Worm (Caenorhabditis elegans) whole organism, midembryonic: ENCODE data around the gene Y62E10A.24.

Source experiments
- T22C8.4 ChIP-seq: fragments of 200-800 bp; sonication (Bioruptor generic); IDR thresholded peaks from 2 replicates; pipeline ENCODE4 v1.3.6; 2022; ENCODE audit warnings: missing genetic modification characterization, missing compliant biosample characterization
- cog-1 ChIP-seq: sonication (generic microtip); optimal IDR thresholded peaks from 2 replicates; lab custom pipeline; 2016; ENCODE audit warnings: missing genetic modification characterization, missing compliant biosample characterization
- flt-1 ChIP-seq: fragments of 200-800 bp; sonication (Bioruptor generic); IDR thresholded peaks from 2 replicates; pipeline ENCODE4 v1.3.6; 2022; ENCODE audit warnings: missing genetic modification characterization, missing compliant biosample characterization
- klf-2 ChIP-seq: fragments of 200-800 bp; sonication (Bioruptor generic); conservative IDR thresholded peaks from 2 replicates; pipeline ENCODE4 v1.3.6; 2022; ENCODE audit warnings: missing genetic modification reagents, missing genetic modification characterization, missing compliant biosample characterization
- med-1 ChIP-seq: sonication (generic microtip); optimal IDR thresholded peaks from 2 replicates; lab custom pipeline; 2017; ENCODE audit warnings: missing genetic modification characterization, mild to moderate bottlenecking, missing compliant biosample characterization, antibody characterized with exemption, missing genetic modification reagents; ENCODE audit not compliant: insufficient read depth
- ref-1 ChIP-seq: fragments of 200-800 bp; sonication (Bioruptor generic); conservative IDR thresholded peaks from 2 replicates; pipeline ENCODE4 v1.3.6; 2022; ENCODE audit warnings: missing genetic modification reagents, missing genetic modification characterization, missing compliant biosample characterization
- tab-1 ChIP-seq: fragments of 200-800 bp; sonication (Bioruptor generic); IDR thresholded peaks from 2 replicates; pipeline ENCODE4 v1.3.6; 2022; ENCODE audit warnings: missing genetic modification characterization, missing compliant biosample characterization
- ztf-23 ChIP-seq: fragments of 200-800 bp; sonication (Bioruptor generic); IDR thresholded peaks from 2 replicates; pipeline ENCODE4 v1.3.6; 2022; ENCODE audit warnings: missing genetic modification reagents, missing genetic modification characterization, missing compliant biosample characterization
- ztf-29 ChIP-seq: fragments of 200-800 bp; sonication (Bioruptor generic); IDR thresholded peaks from 2 replicates; pipeline ENCODE4 v1.3.6; 2022; ENCODE audit warnings: missing genetic modification reagents, missing genetic modification characterization, missing compliant biosample characterization

The Y62E10A.24 gene

DNA sequence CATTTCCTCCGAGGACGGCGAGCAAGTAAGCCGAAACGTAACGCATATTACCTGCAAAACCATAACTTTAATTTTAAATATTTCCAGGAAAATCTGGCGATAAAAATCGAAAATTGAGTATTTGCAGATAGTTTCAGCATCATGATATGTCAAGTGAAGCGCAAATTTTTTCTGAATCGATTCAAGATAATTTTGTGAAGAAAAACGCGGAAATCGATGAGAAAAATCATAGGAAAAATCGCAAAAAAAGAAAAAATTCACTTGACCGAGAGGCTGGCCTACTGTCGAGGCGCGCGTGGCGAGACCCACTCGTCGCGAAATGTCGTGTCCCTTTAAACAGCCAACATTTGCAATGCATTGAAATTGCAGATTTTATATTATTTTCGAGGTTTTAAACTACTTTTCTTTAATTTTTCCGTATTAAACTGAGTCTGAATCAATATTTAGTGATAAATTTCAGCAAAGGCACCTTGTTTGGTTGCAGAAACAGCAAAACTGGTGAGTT, at the start of gene Y62E10A.24, which contains the start of the genes rla-2 and popl-7:
Y62E10A.24 (plus strand) TSS at position 476 of the 505 bp plus-strand sequence.
rla-2 (minus strand) TSS at position 51 of the 505 bp plus-strand sequence.
popl-7 (plus strand) TSS at position 455 of the 505 bp plus-strand sequence.
- TF ChIP-seq tab-1 (GFP tag; lab: Robert Waterston, UW) (no peak), med-1 (GFP tag; lab: Kevin White, UChicago) (no peak), ref-1 (GFP tag; lab: Robert Waterston, UW) (no peak), cog-1 (tag; lab: Kevin White, UChicago) (no peak), T22C8.4 (GFP tag; lab: Robert Waterston, UW) (no peak), klf-2 (GFP tag; lab: Robert Waterston, UW) (no peak), flt-1 (GFP tag; lab: Robert Waterston, UW) (no peak), ztf-29 (GFP tag; lab: Robert Waterston, UW) (no peak), ztf-23 (no peak)

DNA sequence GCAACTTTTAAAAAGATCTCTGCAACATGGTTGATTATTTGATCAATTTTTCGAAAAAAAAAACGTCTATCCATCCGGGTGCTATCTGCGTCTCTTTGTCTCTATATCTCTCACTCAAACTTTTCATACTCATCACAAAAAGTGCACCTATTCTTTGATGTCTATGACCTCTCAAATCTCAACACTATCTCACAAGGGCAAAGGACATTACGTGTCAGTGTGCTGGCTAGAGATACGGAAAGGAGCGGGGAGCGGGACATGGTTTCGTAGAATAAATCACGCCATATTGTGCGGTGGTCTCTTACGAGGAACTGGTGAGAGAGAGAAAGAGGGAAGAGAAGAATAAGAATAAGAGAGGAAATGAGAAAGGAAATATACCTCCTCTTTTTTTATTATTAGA, 48.1 kb upstream of the Y62E10A.24 start:
- no peak for TF ChIP-seq klf-2 (GFP tag; lab: Robert Waterston, UW)
- TF ChIP-seq T22C8.4 (GFP tag; lab: Robert Waterston, UW): no peak
- no peak for TF ChIP-seq flt-1 (GFP tag; lab: Robert Waterston, UW)
- TF ChIP-seq ztf-29 (GFP tag; lab: Robert Waterston, UW): no peak
- TF ChIP-seq cog-1 (tag; lab: Kevin White, UChicago): no peak
- TF ChIP-seq med-1 (GFP tag; lab: Kevin White, UChicago): no peak
- no peak for TF ChIP-seq ref-1 (GFP tag; lab: Robert Waterston, UW)
- no peak for TF ChIP-seq ztf-23
- no peak for TF ChIP-seq tab-1 (GFP tag; lab: Robert Waterston, UW)

DNA sequence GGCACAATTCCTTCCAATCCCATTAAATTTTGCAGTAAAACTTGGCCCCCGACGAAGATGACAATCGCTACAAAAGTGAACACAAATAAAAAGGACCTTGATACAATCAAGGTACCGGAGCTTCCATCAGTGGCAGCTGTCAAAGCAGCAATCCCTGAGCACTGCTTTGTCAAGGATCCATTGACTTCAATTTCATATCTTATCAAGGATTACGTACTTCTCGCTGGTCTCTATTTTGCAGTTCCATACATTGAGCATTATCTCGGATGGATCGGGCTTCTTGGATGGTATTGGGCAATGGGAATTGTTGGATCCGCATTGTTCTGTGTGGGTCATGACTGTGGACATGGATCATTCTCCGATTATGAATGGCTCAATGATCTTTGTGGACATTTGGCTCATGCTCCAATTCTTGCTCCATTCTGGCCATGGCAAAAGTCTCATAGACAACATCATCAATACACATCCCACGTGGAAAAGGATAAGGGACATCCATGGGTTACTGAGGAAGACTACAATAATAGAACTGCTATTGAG, 46.6 kb upstream of the Y62E10A.24 start, which contains the start of gene fat-2:
fat-2 (plus strand) TSS at position 51 of the 537 bp plus-strand sequence.
- no peak for TF ChIP-seq ztf-29 (GFP tag; lab: Robert Waterston, UW)

DNA sequence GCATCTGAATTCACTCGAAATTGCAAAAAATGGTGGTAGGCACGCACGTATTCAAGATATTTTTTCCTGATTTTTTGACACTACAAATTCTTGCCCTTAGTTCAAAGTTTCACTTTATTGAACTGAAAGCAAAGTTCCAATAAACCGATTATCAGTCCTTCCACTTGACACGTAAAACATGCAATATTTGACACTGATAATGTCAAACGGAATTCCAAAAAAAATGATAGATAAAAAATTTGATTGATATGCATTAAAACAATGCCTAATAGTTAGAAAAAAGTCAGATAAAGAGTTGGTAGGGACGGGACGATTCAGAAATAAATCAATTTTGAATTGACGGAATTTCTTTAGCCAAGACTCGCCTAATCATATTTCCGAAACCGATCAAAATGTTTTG, 43.4 kb upstream of the Y62E10A.24 start:
- no peak for TF ChIP-seq flt-1 (GFP tag; lab: Robert Waterston, UW)
- TF ChIP-seq ztf-23: no peak
- no peak for TF ChIP-seq ref-1 (GFP tag; lab: Robert Waterston, UW)
- TF ChIP-seq tab-1 (GFP tag; lab: Robert Waterston, UW): no peak
- TF ChIP-seq ztf-29 (GFP tag; lab: Robert Waterston, UW): no peak
- TF ChIP-seq cog-1 (tag; lab: Kevin White, UChicago): no peak
- TF ChIP-seq klf-2 (GFP tag; lab: Robert Waterston, UW): no peak
- no peak for TF ChIP-seq T22C8.4 (GFP tag; lab: Robert Waterston, UW)
- TF ChIP-seq med-1 (GFP tag; lab: Kevin White, UChicago): no peak

DNA sequence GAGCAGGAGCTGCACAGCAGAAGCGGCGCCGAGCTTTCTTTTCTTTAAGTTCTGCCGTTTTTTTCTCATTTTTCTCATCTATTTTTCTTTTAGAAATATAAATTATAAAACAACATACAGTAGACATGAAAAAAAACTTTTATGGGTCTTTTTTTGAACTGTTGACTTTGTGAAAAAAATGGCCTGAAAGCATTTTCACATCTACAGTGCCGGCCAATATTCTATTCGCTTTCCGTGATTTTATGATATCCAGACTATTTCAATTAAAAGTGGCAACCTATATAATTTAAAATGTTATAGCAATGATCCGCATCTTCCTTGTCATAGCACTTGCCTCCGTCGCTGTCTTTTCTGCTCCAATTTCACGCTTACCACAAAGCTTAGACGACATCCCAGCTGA, 42.5 kb upstream of the Y62E10A.24 start, which contains the start of gene far-6:
far-6 (plus strand) TSS at position 301 of the 400 bp plus-strand sequence.
- TF ChIP-seq med-1 (GFP tag; lab: Kevin White, UChicago) (no peak), tab-1 (GFP tag; lab: Robert Waterston, UW) (no peak), cog-1 (tag; lab: Kevin White, UChicago) (no peak), T22C8.4 (GFP tag; lab: Robert Waterston, UW) (no peak), klf-2 (GFP tag; lab: Robert Waterston, UW) (no peak), flt-1 (GFP tag; lab: Robert Waterston, UW) (no peak), ztf-29 (GFP tag; lab: Robert Waterston, UW) (no peak), ztf-23 (no peak)

DNA sequence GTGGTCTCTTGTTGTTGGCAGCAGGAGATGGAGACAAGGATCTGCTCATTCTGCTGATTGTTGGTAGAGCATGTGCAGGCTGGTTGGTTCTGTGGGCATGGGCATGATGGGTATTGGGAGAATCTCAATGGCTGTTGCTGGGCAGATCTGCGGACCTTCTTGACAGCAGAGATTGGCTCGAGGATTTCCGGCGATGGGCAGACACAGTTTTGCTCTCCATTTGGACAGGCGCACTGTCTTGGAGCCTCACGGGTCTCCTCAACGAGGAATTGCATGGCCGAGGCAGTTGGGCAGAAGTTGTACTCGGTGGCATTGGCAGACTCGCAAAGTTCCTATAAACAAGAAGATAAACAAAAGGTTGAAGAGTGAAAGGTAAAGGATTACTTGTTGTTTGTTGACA, 40.0 kb upstream of the Y62E10A.24 start:
- no peak for TF ChIP-seq ztf-29 (GFP tag; lab: Robert Waterston, UW)
- TF ChIP-seq T22C8.4 (GFP tag; lab: Robert Waterston, UW): no peak
- TF ChIP-seq cog-1 (tag; lab: Kevin White, UChicago): no peak
- no peak for TF ChIP-seq ref-1 (GFP tag; lab: Robert Waterston, UW)
- no peak for TF ChIP-seq klf-2 (GFP tag; lab: Robert Waterston, UW)
- no peak for TF ChIP-seq ztf-23
- TF ChIP-seq flt-1 (GFP tag; lab: Robert Waterston, UW): no peak
- TF ChIP-seq tab-1 (GFP tag; lab: Robert Waterston, UW): no peak
- no peak for TF ChIP-seq med-1 (GFP tag; lab: Kevin White, UChicago)

DNA sequence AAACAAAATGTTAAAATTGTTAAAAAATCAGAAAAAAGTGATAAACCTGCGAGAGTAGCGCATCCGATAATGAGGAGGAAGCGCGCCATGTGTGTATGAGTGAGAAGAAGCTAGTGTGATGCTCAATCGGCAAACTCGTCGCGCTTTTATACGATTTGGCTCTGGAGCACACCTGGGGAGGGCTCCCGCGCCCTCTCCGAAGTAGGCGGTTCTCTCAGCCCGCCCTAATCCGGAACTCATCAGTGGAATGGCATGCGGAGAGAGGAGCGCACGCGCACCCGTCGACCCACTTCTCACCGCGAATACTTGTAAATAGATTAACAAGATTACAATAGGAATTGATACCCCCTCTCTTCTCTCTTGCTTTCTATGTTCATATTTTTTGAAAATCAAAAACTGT, 39.2 kb upstream of the Y62E10A.24 start, which contains the start of gene pqn-74:
pqn-74 (minus strand) TSS at position 122 of the 400 bp plus-strand sequence.
- no peak for TF ChIP-seq ztf-29 (GFP tag; lab: Robert Waterston, UW)
- TF ChIP-seq ref-1 (GFP tag; lab: Robert Waterston, UW): no peak
- TF ChIP-seq T22C8.4 (GFP tag; lab: Robert Waterston, UW): no peak
- TF ChIP-seq flt-1 (GFP tag; lab: Robert Waterston, UW): no peak
- TF ChIP-seq cog-1 (tag; lab: Kevin White, UChicago): no peak
- TF ChIP-seq klf-2 (GFP tag; lab: Robert Waterston, UW): no peak
- no peak for TF ChIP-seq ztf-23

DNA sequence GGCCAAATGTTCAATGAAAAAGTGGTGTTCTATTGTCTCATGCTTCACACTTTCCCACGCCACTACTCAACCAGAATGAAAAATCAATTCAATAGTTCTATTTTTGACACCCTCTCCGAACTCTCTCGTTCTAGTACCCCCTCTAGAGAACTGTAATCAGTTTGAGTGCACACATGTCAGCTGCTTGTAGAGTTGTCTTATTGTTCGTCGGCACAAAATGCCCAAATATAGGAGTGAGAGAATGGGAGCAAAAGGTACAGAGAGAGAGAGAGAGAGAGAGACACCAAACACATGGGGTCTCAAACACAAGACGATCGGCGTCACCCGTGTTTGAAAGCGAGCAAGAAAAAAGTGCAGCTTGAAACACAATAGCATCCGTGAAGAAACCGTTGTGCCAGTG, 36.2 kb upstream of the Y62E10A.24 start:
- no peak for TF ChIP-seq med-1 (GFP tag; lab: Kevin White, UChicago)
- TF ChIP-seq ztf-29 (GFP tag; lab: Robert Waterston, UW): no peak
- TF ChIP-seq ztf-23: no peak
- TF ChIP-seq klf-2 (GFP tag; lab: Robert Waterston, UW): no peak
- no peak for TF ChIP-seq T22C8.4 (GFP tag; lab: Robert Waterston, UW)
- TF ChIP-seq tab-1 (GFP tag; lab: Robert Waterston, UW): no peak
- TF ChIP-seq flt-1 (GFP tag; lab: Robert Waterston, UW): no peak
- TF ChIP-seq cog-1 (tag; lab: Kevin White, UChicago): no peak
- no peak for TF ChIP-seq ref-1 (GFP tag; lab: Robert Waterston, UW)

DNA sequence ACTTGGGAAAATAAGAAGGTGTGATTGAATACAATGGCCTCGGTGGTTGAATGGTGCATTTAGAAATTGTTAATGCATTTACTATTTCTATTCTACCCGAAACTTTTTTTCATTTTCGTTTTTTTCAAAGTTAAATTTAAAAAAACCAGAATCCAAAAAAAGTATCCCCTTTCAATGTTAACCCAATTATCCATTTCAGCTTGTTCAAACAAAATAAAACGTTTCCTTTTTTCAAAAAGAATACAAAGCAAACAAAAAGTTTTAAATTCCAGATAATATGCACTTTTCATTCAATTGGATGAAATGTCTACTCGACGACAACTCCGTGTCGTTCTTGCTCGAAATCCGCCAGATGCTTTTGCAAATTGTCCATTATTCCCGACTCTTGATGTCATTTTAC, 28.0 kb upstream of the Y62E10A.24 start, which contains the start of gene W02A2.5:
W02A2.5 (plus strand) TSS at position 301 of the 400 bp plus-strand sequence.
- no peak for TF ChIP-seq ztf-29 (GFP tag; lab: Robert Waterston, UW)
- TF ChIP-seq flt-1 (GFP tag; lab: Robert Waterston, UW): no peak
- no peak for TF ChIP-seq tab-1 (GFP tag; lab: Robert Waterston, UW)
- no peak for TF ChIP-seq ref-1 (GFP tag; lab: Robert Waterston, UW)
- no peak for TF ChIP-seq med-1 (GFP tag; lab: Kevin White, UChicago)
- TF ChIP-seq ztf-23: no peak
- no peak for TF ChIP-seq T22C8.4 (GFP tag; lab: Robert Waterston, UW)
- TF ChIP-seq klf-2 (GFP tag; lab: Robert Waterston, UW): no peak
- no peak for TF ChIP-seq cog-1 (tag; lab: Kevin White, UChicago)
